Fruit fly (Drosophila melanogaster) whole organism, embryonic: ENCODE measurements around the gene CG10337.
A peak's percentile ranks its signal among the peaks of the same experiment; 100 is the strongest.

Experiments
- Adf1 ChIP-seq: fragments of 200-800 bp; sonication (Bioruptor generic); IDR thresholded peaks from 2 replicates; pipeline ENCODE4 v1.3.6; 2022; ENCODE audit warnings: missing biosample characterization, missing genetic modification characterization
- Aef1 ChIP-seq: fragments of 200-800 bp; sonication (Bioruptor generic); IDR thresholded peaks from 3 replicates; pipeline ENCODE4 v1.3.6; 2022; ENCODE audit warnings: missing biosample characterization, missing genetic modification characterization
- BEAF-32 ChIP-seq: fragments of 200-800 bp; sonication (Bioruptor generic); optimal IDR thresholded peaks from 3 replicates; lab custom pipeline; 2017; ENCODE audit warnings: missing biosample characterization, missing genetic modification characterization, mild to moderate bottlenecking, moderate library complexity, missing genetic modification reagents
- Bdp1 ChIP-seq: fragments of 200-800 bp; sonication (Bioruptor generic); optimal IDR thresholded peaks from 3 replicates; lab custom pipeline; 2016; ENCODE audit warnings: missing biosample characterization, missing genetic modification characterization
- CG10959 ChIP-seq: fragments of 200-800 bp; sonication (Bioruptor generic); IDR thresholded peaks from 2 replicates; pipeline ENCODE4 v1.3.6; 2022; ENCODE audit warnings: missing biosample characterization, missing genetic modification characterization
- CG11560 ChIP-seq: fragments of 200-800 bp; sonication (Bioruptor generic); IDR thresholded peaks from 3 replicates; pipeline ENCODE4 v1.3.6; 2022; ENCODE audit warnings: missing biosample characterization, missing genetic modification characterization
- CG17328 ChIP-seq: fragments of 200-800 bp; sonication (Bioruptor generic); IDR thresholded peaks from 2 replicates; pipeline ENCODE4 v1.3.6; 2022; ENCODE audit warnings: missing biosample characterization, missing genetic modification characterization
- CG17829 ChIP-seq: fragments of 200-800 bp; optimal IDR thresholded peaks from 2 replicates; lab custom pipeline; 2019; ENCODE audit warnings: missing biosample characterization, mild to moderate bottlenecking, missing genetic modification characterization, moderate library complexity
- CG18262 ChIP-seq: fragments of 200-800 bp; optimal IDR thresholded peaks from 3 replicates; lab custom pipeline; 2019; ENCODE audit warnings: missing biosample characterization, mild to moderate bottlenecking, missing genetic modification characterization, moderate library complexity
- CG18619 ChIP-seq: fragments of 200-800 bp; sonication (Bioruptor generic); optimal IDR thresholded peaks from 3 replicates; lab custom pipeline; 2017; ENCODE audit warnings: missing biosample characterization, mild to moderate bottlenecking, missing genetic modification characterization
- CG2712 ChIP-seq: fragments of 200-800 bp; optimal IDR thresholded peaks from 3 replicates; lab custom pipeline; 2019; ENCODE audit warnings: missing biosample characterization, mild to moderate bottlenecking, missing genetic modification characterization, moderate library complexity
- CG2889 ChIP-seq: fragments of 200-800 bp; sonication (Bioruptor generic); IDR thresholded peaks from 3 replicates; pipeline ENCODE4 v1.3.6; 2022; ENCODE audit warnings: missing biosample characterization, missing genetic modification characterization
- CG3065 ChIP-seq: fragments of 200-800 bp; sonication (Bioruptor generic); optimal IDR thresholded peaks from 2 replicates; lab custom pipeline; 2016; ENCODE audit warnings: missing biosample characterization, missing genetic modification characterization
- CG32767 ChIP-seq: fragments of 200-800 bp; sonication (Bioruptor generic); IDR thresholded peaks from 2 replicates; pipeline ENCODE4 v1.3.6; 2022; ENCODE audit warnings: missing biosample characterization, missing genetic modification characterization
- CG3281 ChIP-seq: fragments of 200-800 bp; sonication (Bioruptor generic); optimal IDR thresholded peaks from 3 replicates; lab custom pipeline; 2017; ENCODE audit warnings: missing biosample characterization, mild to moderate bottlenecking, missing genetic modification characterization
- CG34376 ChIP-seq: fragments of 200-800 bp; sonication (Bioruptor generic); optimal IDR thresholded peaks from 2 replicates; lab custom pipeline; 2018; ENCODE audit warnings: missing biosample characterization, mild to moderate bottlenecking, missing genetic modification characterization
- CG43689 ChIP-seq: fragments of 200-800 bp; sonication (Bioruptor generic); IDR thresholded peaks from 2 replicates; pipeline ENCODE4 v1.3.6; 2022; ENCODE audit warnings: missing biosample characterization, missing genetic modification characterization
- CG4730 ChIP-seq: fragments of 200-800 bp; sonication (Bioruptor generic); IDR thresholded peaks from 2 replicates; pipeline ENCODE4 v1.3.6; 2022; ENCODE audit warnings: missing biosample characterization, missing genetic modification characterization
- CG5245 ChIP-seq: fragments of 200-800 bp; sonication (Bioruptor generic); optimal IDR thresholded peaks from 3 replicates; lab custom pipeline; 2016; ENCODE audit warnings: missing biosample characterization, missing genetic modification characterization
- CG5953 ChIP-seq: fragments of 200-800 bp; sonication (Bioruptor generic); IDR thresholded peaks from 2 replicates; pipeline ENCODE4 v1.3.6; 2022; ENCODE audit warnings: missing biosample characterization, missing genetic modification characterization
- CG6683 ChIP-seq: fragments of 200-800 bp; sonication (Bioruptor generic); optimal IDR thresholded peaks from 2 replicates; lab custom pipeline; 2017; ENCODE audit warnings: missing biosample characterization, mild to moderate bottlenecking, missing genetic modification characterization, missing genetic modification reagents
- CG7987 ChIP-seq: fragments of 200-800 bp; sonication (Bioruptor generic); optimal IDR thresholded peaks from 2 replicates; lab custom pipeline; 2018; ENCODE audit warnings: missing biosample characterization, mild to moderate bottlenecking, missing genetic modification characterization, moderate library complexity
- CG8281 ChIP-seq: fragments of 200-800 bp; sonication (Bioruptor generic); optimal IDR thresholded peaks from 2 replicates; lab custom pipeline; 2018; ENCODE audit warnings: missing biosample characterization, mild to moderate bottlenecking, missing genetic modification characterization, moderate library complexity
- CG9932 ChIP-seq: fragments of 200-800 bp; sonication (Bioruptor generic); IDR thresholded peaks from 2 replicates; pipeline ENCODE4 v1.3.6; 2022; ENCODE audit warnings: missing biosample characterization, missing genetic modification characterization
- CHES-1-like ChIP-seq: fragments of 200-800 bp; sonication (Bioruptor generic); optimal IDR thresholded peaks from 2 replicates; lab custom pipeline; 2016; ENCODE audit warnings: missing biosample characterization, missing genetic modification characterization
- Dll ChIP-seq: fragments of 200-800 bp; sonication (Bioruptor generic); IDR thresholded peaks from 4 replicates; pipeline ENCODE4 v1.3.6; 2022; ENCODE audit warnings: missing biosample characterization, missing genetic modification characterization; ENCODE audit not compliant: partially characterized antibody
- E2f2 ChIP-seq: fragments of 200-800 bp; sonication (Bioruptor generic); IDR thresholded peaks from 2 replicates; pipeline ENCODE4 v1.3.6; 2022; ENCODE audit warnings: missing biosample characterization, missing genetic modification characterization
- Fer2 ChIP-seq: fragments of 200-800 bp; sonication (Bioruptor generic); optimal IDR thresholded peaks from 2 replicates; lab custom pipeline; 2018; ENCODE audit warnings: missing biosample characterization, mild to moderate bottlenecking, missing genetic modification characterization, moderate library complexity
- Hsf ChIP-seq: fragments of 200-800 bp; sonication (Bioruptor generic); optimal IDR thresholded peaks from 3 replicates; lab custom pipeline; 2016; ENCODE audit warnings: missing biosample characterization, missing genetic modification characterization
- MESR4 ChIP-seq: fragments of 200-800 bp; sonication (Bioruptor generic); optimal IDR thresholded peaks from 2 replicates; lab custom pipeline; 2018; ENCODE audit warnings: missing biosample characterization, mild to moderate bottlenecking, missing genetic modification characterization, moderate library complexity
- Med ChIP-seq: fragments of 200-800 bp; sonication (Bioruptor generic); peaks from one replicate; lab custom pipeline; 2016; ENCODE audit warnings: missing biosample characterization, missing genetic modification characterization, mild to moderate bottlenecking, inconsistent platforms, moderate library complexity
- Myb ChIP-seq: fragments of 200-800 bp; sonication (Bioruptor generic); optimal IDR thresholded peaks from 2 replicates; lab custom pipeline; 2016; ENCODE audit warnings: missing biosample characterization, missing genetic modification characterization
- NFAT ChIP-seq: fragments of 200-800 bp; sonication (Bioruptor generic); IDR thresholded peaks from 2 replicates; pipeline ENCODE4 v1.3.6; 2022; ENCODE audit warnings: missing biosample characterization, missing genetic modification characterization
- Stat92E ChIP-seq, 3 experiments: fragments of >200 bp in 2 of 3; fragments of 200-800 bp in 1 of 3; sonication (Bioruptor generic) in 1 of 3; optimal IDR thresholded peaks; 2 replicates each; lab custom pipeline; 2017 to 2019; ENCODE audit warnings: missing biosample characterization in 3 of 3, missing genetic modification characterization in 3 of 3, mild to moderate bottlenecking in 1 of 3, moderate library complexity in 1 of 3
- Trl ChIP-seq, 3 experiments: fragments of >200 bp in 2 of 3; fragments of 200-800 bp in 1 of 3; sonication (Bioruptor generic) in 1 of 3; optimal IDR thresholded peaks; 2 replicates in 1 of 3; 3 replicates in 2 of 3; lab custom pipeline; 2016 to 2017; ENCODE audit warnings: missing biosample characterization in 1 of 3, missing genetic modification characterization in 1 of 3
- al ChIP-seq: fragments of 200-800 bp; sonication (Bioruptor generic); IDR thresholded peaks from 2 replicates; pipeline ENCODE4 v1.3.6; 2022; ENCODE audit warnings: missing biosample characterization, missing genetic modification characterization
- bowl ChIP-seq: fragments of 200-800 bp; sonication (Bioruptor generic); IDR thresholded peaks from 2 replicates; pipeline ENCODE4 v1.3.6; 2022; ENCODE audit warnings: missing biosample characterization, missing genetic modification characterization
- crp ChIP-seq, 2 experiments: fragments of 200-800 bp; sonication (Bioruptor generic); optimal IDR thresholded peaks; 2 replicates in 1 of 2; 3 replicates in 1 of 2; lab custom pipeline; 2017; ENCODE audit warnings: missing biosample characterization in 2 of 2, missing genetic modification characterization in 2 of 2, mild to moderate bottlenecking in 1 of 2, moderate library complexity in 1 of 2
- disco-r ChIP-seq: fragments of 200-800 bp; sonication (Bioruptor generic); optimal IDR thresholded peaks from 2 replicates; lab custom pipeline; 2016; ENCODE audit warnings: missing biosample characterization, missing genetic modification characterization
- dm ChIP-seq: fragments of 200-800 bp; sonication (Bioruptor generic); optimal IDR thresholded peaks from 3 replicates; lab custom pipeline; 2016; ENCODE audit warnings: missing biosample characterization, missing genetic modification characterization
- dysf ChIP-seq: fragments of 200-800 bp; sonication (Bioruptor generic); IDR thresholded peaks from 3 replicates; pipeline ENCODE4 v1.3.6; 2022; ENCODE audit warnings: missing biosample characterization, missing genetic modification characterization
- ewg ChIP-seq: fragments of 200-800 bp; sonication (Bioruptor generic); optimal IDR thresholded peaks from 3 replicates; lab custom pipeline; 2017; ENCODE audit warnings: mild to moderate bottlenecking, missing biosample characterization, missing genetic modification reagents, missing genetic modification characterization
- fd64A ChIP-seq: fragments of 200-800 bp; sonication (Bioruptor generic); optimal IDR thresholded peaks from 3 replicates; lab custom pipeline; 2018; ENCODE audit warnings: missing biosample characterization, mild to moderate bottlenecking, missing genetic modification characterization
- h ChIP-seq: fragments of >200 bp; optimal IDR thresholded peaks from 2 replicates; lab custom pipeline; 2017
- inv ChIP-seq: fragments of 200-800 bp; sonication (Bioruptor generic); IDR thresholded peaks from 2 replicates; pipeline ENCODE4 v1.3.6; 2022; ENCODE audit warnings: missing biosample characterization, missing genetic modification characterization; ENCODE audit not compliant: partially characterized antibody
- jumu ChIP-seq: fragments of 200-800 bp; sonication (Bioruptor generic); optimal IDR thresholded peaks from 3 replicates; lab custom pipeline; 2016; ENCODE audit warnings: missing biosample characterization, missing genetic modification characterization
- ken ChIP-seq: fragments of 200-800 bp; sonication (Bioruptor generic); IDR thresholded peaks from 3 replicates; pipeline ENCODE4 v1.3.6; 2022; ENCODE audit warnings: missing biosample characterization, missing genetic modification characterization
- prd ChIP-seq, 3 experiments: fragments of >200 bp in 2 of 3; fragments of 200-800 bp in 1 of 3; sonication (Bioruptor generic) in 1 of 3; optimal IDR thresholded peaks in 2 of 3; IDR thresholded peaks in 1 of 3; 2 replicates in 2 of 3; 3 replicates in 1 of 3; pipeline versions ENCODE4 v1.3.6 to Lab custom; 2017 to 2022; ENCODE audit warnings: missing biosample characterization in 1 of 3, missing genetic modification characterization in 1 of 3
- sens-2 ChIP-seq: fragments of 200-800 bp; sonication (Bioruptor generic); IDR thresholded peaks from 2 replicates; pipeline ENCODE4 v1.3.6; 2022; ENCODE audit warnings: missing biosample characterization, missing genetic modification characterization
- sisA ChIP-seq: fragments of 200-800 bp; sonication (Bioruptor generic); IDR thresholded peaks from 2 replicates; pipeline ENCODE4 v1.3.6; 2022; ENCODE audit warnings: missing biosample characterization, missing genetic modification characterization
- tna ChIP-seq: fragments of 200-800 bp; sonication (Bioruptor generic); IDR thresholded peaks from 2 replicates; pipeline ENCODE4 v1.3.6; 2022; ENCODE audit warnings: missing biosample characterization, missing genetic modification characterization; ENCODE audit not compliant: partially characterized antibody

The CG10337 gene

dm6 chr2L:19497983-19498382 lies 48.8 kb downstream of the CG10337 start, which contains the start of gene Top3alpha (continued):
- no peak for TF ChIP-seq h (lab: Kevin White, UChicago)
- no peak for TF ChIP-seq al
- TF ChIP-seq E2f2 = peak; percentile 99
- TF ChIP-seq CG4730 = no peak
- no peak for TF ChIP-seq sisA (GFP tag; lab: Robert Waterston, UW)
- TF ChIP-seq bowl (GFP tag; lab: Robert Waterston, UW) = no peak
- peak; percentile 3 to 80 for TF ChIP-seq crp (GFP tag; optimal IDR thresholded peaks at IDR 0.05; lab: Kevin White, UChicago)
- TF ChIP-seq ewg (GFP tag; lab: Kevin White, UChicago) = no peak
- no peak for TF ChIP-seq CG8281 (tag; lab: Kevin White, UChicago)
- TF ChIP-seq sens-2 (GFP tag; lab: Robert Waterston, UW) = no peak
- TF ChIP-seq disco-r (GFP tag; lab: Kevin White, UChicago) = no peak
- TF ChIP-seq dm (GFP tag; lab: Kevin White, UChicago) = no peak
- no peak for TF ChIP-seq CG17328 (GFP tag; lab: Robert Waterston, UW)
- no peak for TF ChIP-seq Aef1
- peak; percentile 32; the same call in 1 of the 2 replicates for TF ChIP-seq Adf1 (GFP tag; lab: Robert Waterston, UW)
- TF ChIP-seq MESR4 = peak; percentile 7
- TF ChIP-seq CG10959 (GFP tag; lab: Robert Waterston, UW) = no peak
- TF ChIP-seq CG18619 (GFP tag; lab: Kevin White, UChicago) = no peak
- TF ChIP-seq CG6683 (GFP tag; lab: Kevin White, UChicago) = no peak
- peak; percentile 59 for TF ChIP-seq Med (GFP tag; lab: Kevin White, UChicago)
- TF ChIP-seq Hsf = no peak
- no peak for TF ChIP-seq CG2712 (tag; lab: Kevin White, UChicago)
- no peak for TF ChIP-seq fd64A (GFP tag; lab: Kevin White, UChicago)
- TF ChIP-seq Dll (GFP tag; lab: Robert Waterston, UW) = peak; percentile 76
- no peak for TF ChIP-seq dysf (GFP tag; lab: Robert Waterston, UW)
- TF ChIP-seq Bdp1 = no peak
- TF ChIP-seq CG7987 (GFP tag; lab: Kevin White, UChicago) = no peak
- TF ChIP-seq CG32767 = no peak
- TF ChIP-seq CG2889 (GFP tag; lab: Robert Waterston, UW) = no peak
- TF ChIP-seq NFAT (GFP tag; lab: Robert Waterston, UW) = no peak
- TF ChIP-seq CG43689 (GFP tag; lab: Robert Waterston, UW) = no peak
- TF ChIP-seq CHES-1-like = no peak
- TF ChIP-seq prd (optimal IDR thresholded peaks at IDR 0.05; lab: Kevin White, UChicago) = no peak
- no peak for TF ChIP-seq prd (GFP tag; IDR thresholded peaks at IDR 0.05; lab: Robert Waterston, UW)
- no peak for TF ChIP-seq ken (GFP tag; lab: Robert Waterston, UW)
- TF ChIP-seq tna (GFP tag; lab: Robert Waterston, UW) = peak; percentile 73
- no peak for TF ChIP-seq Trl (optimal IDR thresholded peaks at IDR 0.05; lab: Kevin White, UChicago)
- TF ChIP-seq Trl (GFP tag; optimal IDR thresholded peaks at IDR 0.05; lab: Kevin White, UChicago) = no peak
- no peak for TF ChIP-seq Stat92E (GFP tag; optimal IDR thresholded peaks at IDR 0.05; lab: Kevin White, UChicago)
- no peak for TF ChIP-seq jumu (GFP tag; lab: Kevin White, UChicago)
- no peak for TF ChIP-seq CG5953 (GFP tag; lab: Robert Waterston, UW)
- peak; percentile 25; the same call in 1 of the 2 replicates for TF ChIP-seq inv
- TF ChIP-seq CG17829 = no peak
- no peak for TF ChIP-seq CG3281
- no peak for TF ChIP-seq CG34376 (GFP tag; lab: Kevin White, UChicago)
- TF ChIP-seq CG5245 (GFP tag; lab: Kevin White, UChicago) = no peak
- no peak for TF ChIP-seq CG9932 (GFP tag; lab: Robert Waterston, UW)
- no peak for TF ChIP-seq CG11560
- TF ChIP-seq Fer2 = no peak
- peak; percentile 65 for TF ChIP-seq BEAF-32 (GFP tag; lab: Kevin White, UChicago)
- TF ChIP-seq CG3065 = no peak
- TF ChIP-seq CG18262 (tag; lab: Kevin White, UChicago) = no peak
- TF ChIP-seq Myb = peak; percentile 25
